Fruit fly (Drosophila melanogaster) whole organism, prepupa: ENCODE measurements around the gene sd.

Source experiments
- CG10631 ChIP-seq: fragments of 200-800 bp; sonication (Bioruptor generic); optimal IDR thresholded peaks from 2 replicates; lab custom pipeline; 2016; ENCODE audit warnings: missing biosample characterization, missing genetic modification characterization
- CG11294 ChIP-seq: fragments of 200-800 bp; sonication (Bioruptor generic); IDR thresholded peaks from 2 replicates; pipeline ENCODE4 v1.3.6; 2022; ENCODE audit warnings: missing biosample characterization, missing genetic modification characterization
- CG11762 ChIP-seq: fragments of 200-800 bp; sonication (Bioruptor generic); optimal IDR thresholded peaks from 3 replicates; lab custom pipeline; 2016; ENCODE audit warnings: missing biosample characterization, missing genetic modification characterization; ENCODE audit not compliant: insufficient read depth
- CG6163 ChIP-seq: fragments of 200-800 bp; sonication (Bioruptor generic); IDR thresholded peaks from 3 replicates; pipeline ENCODE4 v1.3.6; 2022; ENCODE audit warnings: missing biosample characterization, missing genetic modification characterization
- CG8319 ChIP-seq: fragments of 200-800 bp; sonication (Bioruptor generic); optimal IDR thresholded peaks from 3 replicates; lab custom pipeline; 2016; ENCODE audit warnings: missing biosample characterization, missing genetic modification characterization
- CG8632 ChIP-seq: fragments of 200-800 bp; sonication (Bioruptor generic); optimal IDR thresholded peaks from 3 replicates; lab custom pipeline; 2016; ENCODE audit warnings: missing biosample characterization, missing genetic modification characterization
- Lpt ChIP-seq: fragments of 200-800 bp; sonication (Bioruptor generic); optimal IDR thresholded peaks from 3 replicates; lab custom pipeline; 2016; ENCODE audit warnings: missing biosample characterization, missing genetic modification characterization
- OdsH ChIP-seq: fragments of 200-800 bp; sonication (Bioruptor generic); optimal IDR thresholded peaks from 3 replicates; lab custom pipeline; 2016; ENCODE audit warnings: missing biosample characterization, missing genetic modification characterization
- dsx ChIP-seq: fragments of 200-800 bp; optimal IDR thresholded peaks from 3 replicates; lab custom pipeline; 2019; ENCODE audit warnings: missing biosample characterization, mild to moderate bottlenecking, missing genetic modification characterization, moderate library complexity; ENCODE audit not compliant: poor library complexity, severe bottlenecking
- fd59A ChIP-seq: fragments of 200-800 bp; sonication (Bioruptor generic); optimal IDR thresholded peaks from 2 replicates; lab custom pipeline; 2017; ENCODE audit warnings: missing biosample characterization, mild to moderate bottlenecking, missing genetic modification characterization, missing genetic modification reagents
- net ChIP-seq: fragments of 200-800 bp; sonication (Bioruptor generic); optimal IDR thresholded peaks from 3 replicates; lab custom pipeline; 2016; ENCODE audit warnings: missing biosample characterization, missing genetic modification characterization
- pdm3 ChIP-seq: fragments of 200-800 bp; sonication (Bioruptor generic); optimal IDR thresholded peaks from 3 replicates; lab custom pipeline; 2016; ENCODE audit warnings: missing biosample characterization, missing genetic modification characterization
- vri ChIP-seq: fragments of 200-800 bp; sonication (Bioruptor generic); optimal IDR thresholded peaks from 3 replicates; lab custom pipeline; 2016; ENCODE audit warnings: missing biosample characterization, mild to moderate bottlenecking, missing genetic modification characterization

DNA sequence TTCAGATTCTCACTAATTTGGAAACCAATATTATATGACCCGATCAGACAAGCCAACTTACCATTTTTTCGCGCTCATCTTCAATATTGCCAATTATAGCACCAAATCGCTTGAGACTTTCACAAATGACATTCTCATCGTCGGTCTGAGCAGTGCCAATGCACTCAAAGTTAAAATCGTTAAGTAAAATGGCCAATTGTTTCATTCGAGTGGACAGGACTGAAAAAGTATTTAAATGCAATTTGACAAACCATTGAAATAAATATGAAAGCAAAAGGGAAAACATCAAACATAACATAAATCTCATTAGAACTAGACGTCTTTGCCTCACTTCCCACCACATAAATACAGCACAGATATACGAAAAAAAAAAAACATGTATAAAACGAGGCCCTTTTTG, 48.2 kb upstream of the sd start, which contains the start of gene CG8260:
- TF ChIP-seq fd59A (GFP tag; lab: Kevin White, UChicago), result no peak
- no peak for TF ChIP-seq dsx (GFP tag; lab: Kevin White, UChicago)
- TF ChIP-seq CG8632 (GFP tag; lab: Kevin White, UChicago), result no peak
- TF ChIP-seq net (GFP tag; lab: Kevin White, UChicago), result no peak
- TF ChIP-seq CG6163 (GFP tag; lab: Robert Waterston, UW), result no peak
- no peak for TF ChIP-seq CG10631 (GFP tag; lab: Kevin White, UChicago)
- no peak for TF ChIP-seq CG11762 (GFP tag; lab: Kevin White, UChicago)
- TF ChIP-seq CG11294 (GFP tag; lab: Robert Waterston, UW), result no peak
- no peak for TF ChIP-seq Lpt (GFP tag; lab: Kevin White, UChicago)
- no peak for TF ChIP-seq CG8319 (GFP tag; lab: Kevin White, UChicago)
- no peak for TF ChIP-seq vri (GFP tag; lab: Kevin White, UChicago)
- no peak for TF ChIP-seq pdm3 (GFP tag; lab: Kevin White, UChicago)
- no peak for TF ChIP-seq OdsH (GFP tag; lab: Kevin White, UChicago)
